Fruit fly (Drosophila melanogaster) whole organism, embryonic: Measurements from ENCODE around the gene Arp2.
A peak's percentile ranks its signal among the peaks of the same experiment; 100 is the strongest.

ENCODE experiments used
- Adf1 ChIP-seq: fragments of 200-800 bp; sonication (Bioruptor generic); IDR thresholded peaks from 2 replicates; pipeline ENCODE4 v1.3.6; 2022; ENCODE audit warnings: missing biosample characterization, missing genetic modification characterization
- Awh ChIP-seq: fragments of 200-800 bp; sonication (Bioruptor generic); IDR thresholded peaks from 2 replicates; pipeline ENCODE4, ENCODE4 v1.3.6; 2022; ENCODE audit warnings: missing biosample characterization, missing genetic modification characterization
- Bgb ChIP-seq: fragments of 200-800 bp; sonication (Bioruptor generic); IDR thresholded peaks from 2 replicates; pipeline ENCODE4 v1.3.6; 2022; ENCODE audit warnings: missing biosample characterization, missing genetic modification characterization; ENCODE audit not compliant: partially characterized antibody
- CG10543 ChIP-seq: fragments of 200-800 bp; sonication (Bioruptor generic); optimal IDR thresholded peaks from 3 replicates; lab custom pipeline; 2017; ENCODE audit warnings: missing biosample characterization, mild to moderate bottlenecking, missing genetic modification characterization, moderate library complexity
- CG11456 ChIP-seq: fragments of 200-800 bp; sonication (Bioruptor generic); IDR thresholded peaks from 3 replicates; pipeline ENCODE4 v1.3.6; 2022; ENCODE audit warnings: missing biosample characterization, missing genetic modification characterization
- CG13123 ChIP-seq: fragments of 200-800 bp; sonication (Bioruptor generic); optimal IDR thresholded peaks from 2 replicates; lab custom pipeline; 2016; ENCODE audit warnings: missing biosample characterization, missing genetic modification characterization
- CG13894 ChIP-seq: fragments of 200-800 bp; sonication (Bioruptor generic); optimal IDR thresholded peaks from 3 replicates; lab custom pipeline; 2018; ENCODE audit warnings: missing biosample characterization, mild to moderate bottlenecking, missing genetic modification characterization, moderate library complexity
- CG14667 ChIP-seq: fragments of 200-800 bp; sonication (Bioruptor generic); IDR thresholded peaks from 2 replicates; pipeline ENCODE4 v1.3.6; 2022; ENCODE audit warnings: missing biosample characterization, missing genetic modification characterization
- CG1647 ChIP-seq: fragments of 200-800 bp; sonication (Bioruptor generic); optimal IDR thresholded peaks from 3 replicates; lab custom pipeline; 2016; ENCODE audit warnings: missing biosample characterization, missing genetic modification characterization
- CG17328 ChIP-seq: fragments of 200-800 bp; sonication (Bioruptor generic); IDR thresholded peaks from 2 replicates; pipeline ENCODE4 v1.3.6; 2022; ENCODE audit warnings: missing biosample characterization, missing genetic modification characterization
- CG18599 ChIP-seq: fragments of 200-800 bp; sonication (Bioruptor generic); optimal IDR thresholded peaks from 3 replicates; lab custom pipeline; 2017; ENCODE audit warnings: missing biosample characterization, missing genetic modification characterization, mild to moderate bottlenecking, moderate library complexity, missing genetic modification reagents
- CG18764 ChIP-seq: fragments of 200-800 bp; sonication (Bioruptor generic); optimal IDR thresholded peaks from 3 replicates; lab custom pipeline; 2016; ENCODE audit warnings: missing biosample characterization, missing genetic modification characterization
- CG33557 ChIP-seq: fragments of 200-800 bp; sonication (Bioruptor generic); optimal IDR thresholded peaks from 2 replicates; lab custom pipeline; 2019; ENCODE audit warnings: missing biosample characterization, mild to moderate bottlenecking, missing genetic modification characterization, moderate library complexity
- CG42726 ChIP-seq: fragments of 200-800 bp; sonication (Bioruptor generic); IDR thresholded peaks from 2 replicates; pipeline ENCODE4 v1.3.6; 2022; ENCODE audit warnings: missing biosample characterization, missing genetic modification characterization; ENCODE audit not compliant: partially characterized antibody
- CG4404 ChIP-seq: fragments of 200-800 bp; sonication (Bioruptor generic); IDR thresholded peaks from 2 replicates; pipeline ENCODE4 v1.3.6; 2022; ENCODE audit warnings: missing biosample characterization, missing genetic modification characterization
- CG6689 ChIP-seq: fragments of 200-800 bp; sonication (Bioruptor generic); IDR thresholded peaks from 2 replicates; pipeline ENCODE4 v1.3.6; 2022; ENCODE audit warnings: missing biosample characterization, missing genetic modification characterization
- CG6854 ChIP-seq: fragments of 200-800 bp; sonication (Bioruptor generic); optimal IDR thresholded peaks from 3 replicates; lab custom pipeline; 2017; ENCODE audit warnings: missing biosample characterization, mild to moderate bottlenecking, missing genetic modification characterization
- CG9797 ChIP-seq: fragments of 200-800 bp; sonication (Bioruptor generic); optimal IDR thresholded peaks from 3 replicates; lab custom pipeline; 2018; ENCODE audit warnings: missing biosample characterization, mild to moderate bottlenecking, missing genetic modification characterization
- D ChIP-seq, 2 experiments: fragments of 200-800 bp in 1 of 2; fragments of >200 bp in 1 of 2; sonication (Bioruptor generic) in 1 of 2; optimal IDR thresholded peaks; 2 replicates in 1 of 2; 3 replicates in 1 of 2; lab custom pipeline; 2017; ENCODE audit warnings: mild to moderate bottlenecking in 1 of 2, missing biosample characterization in 1 of 2, missing genetic modification characterization in 1 of 2, missing genetic modification reagents in 1 of 2
- Doc2 ChIP-seq: fragments of 200-800 bp; sonication (Bioruptor generic); IDR thresholded peaks from 2 replicates; pipeline ENCODE4 v1.3.6; 2022; ENCODE audit warnings: missing biosample characterization, missing genetic modification characterization
- Ets97D ChIP-seq: fragments of 200-800 bp; sonication (Bioruptor generic); optimal IDR thresholded peaks from 3 replicates; lab custom pipeline; 2016; ENCODE audit warnings: missing biosample characterization, missing genetic modification characterization
- Gug ChIP-seq: fragments of 200-800 bp; sonication (Bioruptor generic); IDR thresholded peaks from 4 replicates; pipeline ENCODE4 v1.3.6; 2022; ENCODE audit warnings: missing biosample characterization, missing genetic modification characterization
- HLH54F ChIP-seq: fragments of 200-800 bp; sonication (Bioruptor generic); optimal IDR thresholded peaks from 3 replicates; lab custom pipeline; 2016; ENCODE audit warnings: missing biosample characterization, missing genetic modification characterization
- HLHmδ ChIP-seq: fragments of 200-800 bp; sonication (Bioruptor generic); optimal IDR thresholded peaks from 2 replicates; lab custom pipeline; 2018; ENCODE audit warnings: missing biosample characterization, mild to moderate bottlenecking, missing genetic modification characterization, moderate library complexity
- Hr39 ChIP-seq: fragments of >200 bp; optimal IDR thresholded peaks from 2 replicates; lab custom pipeline; 2017
- Lhr ChIP-seq: fragments of 200-800 bp; sonication (Bioruptor generic); optimal IDR thresholded peaks from 3 replicates; lab custom pipeline; 2017; ENCODE audit warnings: mild to moderate bottlenecking, missing biosample characterization, missing genetic modification reagents, missing genetic modification characterization
- Mad ChIP-seq: fragments of 200-800 bp; sonication (Bioruptor generic); optimal IDR thresholded peaks from 2 replicates; lab custom pipeline; 2016; ENCODE audit warnings: missing biosample characterization, missing genetic modification characterization
- Med ChIP-seq: fragments of 200-800 bp; sonication (Bioruptor generic); peaks from one replicate; lab custom pipeline; 2016; ENCODE audit warnings: missing biosample characterization, missing genetic modification characterization, mild to moderate bottlenecking, inconsistent platforms, moderate library complexity
- Meics ChIP-seq: fragments of 200-800 bp; sonication (Bioruptor generic); optimal IDR thresholded peaks from 2 replicates; lab custom pipeline; 2017; ENCODE audit warnings: missing biosample characterization, mild to moderate bottlenecking, missing genetic modification characterization
- PHDP ChIP-seq: fragments of 200-800 bp; sonication (Bioruptor generic); optimal IDR thresholded peaks from 3 replicates; lab custom pipeline; 2018; ENCODE audit warnings: missing biosample characterization, mild to moderate bottlenecking, missing genetic modification characterization, moderate library complexity
- Ravus ChIP-seq: fragments of 200-800 bp; sonication (Bioruptor generic); IDR thresholded peaks from 2 replicates; pipeline ENCODE4 v1.3.6; 2022; ENCODE audit warnings: missing biosample characterization, missing genetic modification characterization
- Xrp1 ChIP-seq: fragments of 200-800 bp; sonication (Bioruptor generic); IDR thresholded peaks from 2 replicates; pipeline ENCODE4 v1.3.6; 2022; ENCODE audit warnings: missing biosample characterization, missing genetic modification characterization
- abd-A ChIP-seq: fragments of 200-800 bp; sonication (Bioruptor generic); optimal IDR thresholded peaks from 3 replicates; lab custom pipeline; 2019; ENCODE audit warnings: missing biosample characterization, mild to moderate bottlenecking, missing genetic modification characterization, moderate library complexity
- ap ChIP-seq: fragments of 200-800 bp; sonication (Bioruptor generic); IDR thresholded peaks from 2 replicates; pipeline ENCODE4 v1.3.6; 2022; ENCODE audit warnings: missing biosample characterization, missing genetic modification characterization
- dmrt99B ChIP-seq: fragments of 200-800 bp; sonication (Bioruptor generic); optimal IDR thresholded peaks from 2 replicates; lab custom pipeline; 2018; ENCODE audit warnings: missing biosample characterization, mild to moderate bottlenecking, missing genetic modification characterization, moderate library complexity
- esg ChIP-seq: fragments of 200-800 bp; sonication (Bioruptor generic); conservative IDR thresholded peaks from 2 replicates; pipeline ENCODE4 v1.3.6; 2022; ENCODE audit warnings: missing biosample characterization, missing genetic modification characterization
- exex ChIP-seq: fragments of 200-800 bp; sonication (Bioruptor generic); optimal IDR thresholded peaks from 4 replicates; lab custom pipeline; 2018; ENCODE audit warnings: missing biosample characterization, mild to moderate bottlenecking, missing genetic modification characterization, moderate library complexity
- grn ChIP-seq: fragments of 200-800 bp; sonication (Bioruptor generic); optimal IDR thresholded peaks from 3 replicates; lab custom pipeline; 2017; ENCODE audit warnings: missing biosample characterization, missing genetic modification characterization
- lmd ChIP-seq: fragments of 200-800 bp; sonication (Bioruptor generic); IDR thresholded peaks from 2 replicates; pipeline ENCODE4 v1.3.6; 2022; ENCODE audit warnings: missing biosample characterization, missing genetic modification characterization
- pb ChIP-seq: fragments of 200-800 bp; sonication (Bioruptor generic); optimal IDR thresholded peaks from 3 replicates; lab custom pipeline; 2016; ENCODE audit warnings: missing biosample characterization, missing genetic modification characterization
- peb ChIP-seq: fragments of 200-800 bp; sonication (Bioruptor generic); IDR thresholded peaks from 2 replicates; pipeline ENCODE4 v1.3.6; 2022; ENCODE audit warnings: missing biosample characterization, missing genetic modification characterization
- psq ChIP-seq: fragments of 200-800 bp; sonication (Bioruptor generic); optimal IDR thresholded peaks from 2 replicates; lab custom pipeline; 2017; ENCODE audit warnings: missing biosample characterization, missing genetic modification characterization
- pum ChIP-seq: fragments of 200-800 bp; sonication (Bioruptor generic); optimal IDR thresholded peaks from 2 replicates; lab custom pipeline; 2016; ENCODE audit warnings: missing biosample characterization, missing genetic modification characterization
- sens-2 ChIP-seq: fragments of 200-800 bp; sonication (Bioruptor generic); IDR thresholded peaks from 2 replicates; pipeline ENCODE4 v1.3.6; 2022; ENCODE audit warnings: missing biosample characterization, missing genetic modification characterization
- seq ChIP-seq: fragments of 200-800 bp; sonication (Bioruptor generic); IDR thresholded peaks from 2 replicates; pipeline ENCODE4 v1.3.6; 2022; ENCODE audit warnings: missing biosample characterization, missing genetic modification characterization
- shn ChIP-seq: fragments of 200-800 bp; sonication (Bioruptor generic); optimal IDR thresholded peaks from 3 replicates; lab custom pipeline; 2016; ENCODE audit warnings: missing biosample characterization, missing genetic modification characterization
- slbo ChIP-seq: fragments of 200-800 bp; sonication (Bioruptor generic); IDR thresholded peaks from 2 replicates; pipeline ENCODE4 v1.3.6; 2022; ENCODE audit warnings: missing biosample characterization, missing genetic modification characterization
- so ChIP-seq: fragments of 200-800 bp; sonication (Bioruptor generic); IDR thresholded peaks from 3 replicates; pipeline ENCODE4 v1.3.6; 2022; ENCODE audit warnings: missing biosample characterization, missing genetic modification characterization
- sug ChIP-seq: fragments of 200-800 bp; optimal IDR thresholded peaks from 2 replicates; lab custom pipeline; 2019; ENCODE audit warnings: missing biosample characterization, mild to moderate bottlenecking, missing genetic modification characterization, moderate library complexity
- wek ChIP-seq: fragments of 200-800 bp; sonication (Bioruptor generic); optimal IDR thresholded peaks from 3 replicates; lab custom pipeline; 2018; ENCODE audit warnings: missing biosample characterization, mild to moderate bottlenecking, missing genetic modification characterization, moderate library complexity

The Arp2 gene

dm6 chrX:16540802-16541346 lies 12.9 kb downstream of the Arp2 start, which contains the start of gene CG9903:
Gene CG9903 (minus strand): TSS chrX:16540852.
- TF ChIP-seq slbo (GFP tag; lab: Robert Waterston, UW) (no peak), Hr39 (lab: Kevin White, UChicago) (no peak), sens-2 (GFP tag; lab: Robert Waterston, UW) (0 out of 2 replicates have a peak, but pooled peaks have one; percentile 13), exex (tag; lab: Kevin White, UChicago) (peak; percentile 17), seq (GFP tag; lab: Robert Waterston, UW) (no peak), peb (GFP tag; lab: Robert Waterston, UW) (no peak), Ravus (GFP tag; lab: Robert Waterston, UW) (no peak), grn (GFP tag; lab: Kevin White, UChicago) (peak; percentile 44), CG6854 (GFP tag; lab: Kevin White, UChicago) (no peak), sug (peak; percentile 6), Xrp1 (no peak)

dm6 chrX:16533046-16533496 lies 20.7 kb downstream of the Arp2 start, which contains the start of gene para:
Gene para (minus strand): TSS chrX:16533096.
- TF ChIP-seq CG33557 (no peak), CG11456 (no peak), CG17328 (GFP tag; lab: Robert Waterston, UW) (no peak), dmrt99B (no peak), lmd (no peak), Lhr (GFP tag; lab: Kevin White, UChicago) (no peak), Ets97D (GFP tag; lab: Kevin White, UChicago) (no peak), CG9797 (GFP tag; lab: Kevin White, UChicago) (no peak), esg (GFP tag; lab: Robert Waterston, UW) (no peak), HLH54F (GFP tag; lab: Kevin White, UChicago) (no peak), Awh (GFP tag; lab: Robert Waterston, UW) (no peak), Adf1 (peak; percentile 15; the same call in 1 of the 2 replicates), Bgb (GFP tag; lab: Robert Waterston, UW) (no peak), pb (GFP tag; lab: Kevin White, UChicago) (no peak), CG6689 (GFP tag; lab: Robert Waterston, UW) (no peak), so (GFP tag; lab: Robert Waterston, UW) (no peak), CG10543 (GFP tag; lab: Kevin White, UChicago) (peak; percentile 24), CG1647 (GFP tag; lab: Kevin White, UChicago) (no peak), abd-A (tag; lab: Kevin White, UChicago) (peak; percentile 42), CG4404 (no peak), shn (GFP tag; lab: Kevin White, UChicago) (no peak), CG13123 (GFP tag; lab: Kevin White, UChicago) (no peak), peb (GFP tag; lab: Robert Waterston, UW) (no peak), wek (GFP tag; lab: Kevin White, UChicago) (no peak), CG13894 (tag; lab: Kevin White, UChicago) (peak; percentile 57), HLHmδ (GFP tag; lab: Kevin White, UChicago) (no peak), pum (GFP tag; lab: Kevin White, UChicago) (no peak), Doc2 (no peak), D (optimal IDR thresholded peaks at IDR 0.05; lab: Kevin White, UChicago) (no peak), D (GFP tag; optimal IDR thresholded peaks at IDR 0.05; lab: Kevin White, UChicago) (no peak), CG18599 (peak; percentile 4), psq (GFP tag; lab: Kevin White, UChicago) (no peak), Mad (no peak), Gug (GFP tag; lab: Robert Waterston, UW) (no peak), ap (GFP tag; lab: Robert Waterston, UW) (no peak), Meics (GFP tag; lab: Kevin White, UChicago) (peak; percentile 37), Med (peak; percentile 57), CG18764 (GFP tag; lab: Kevin White, UChicago) (no peak), CG42726 (GFP tag; lab: Robert Waterston, UW) (no peak), PHDP (tag; lab: Kevin White, UChicago) (no peak), CG14667 (GFP tag; lab: Robert Waterston, UW) (no peak)
